Fruit fly (Drosophila melanogaster): ENCODE results near the gene CG10352.

CG10352 gene

dm6 chrX:11920959-11921358 lies 44.0 kb upstream of the CG10352 start (continued):
- TF ChIP-seq BtbVII (GFP tag; optimal IDR thresholded peaks at IDR 0.05) (peak; percentile 81), MBD-R2 (GFP tag; IDR thresholded peaks at IDR 0.05) (peak; percentile 28; the same call in 1 of the 2 replicates), CG13296 (GFP tag; optimal IDR thresholded peaks at IDR 0.05) (peak; percentile 88), CG13123 (GFP tag; optimal IDR thresholded peaks at IDR 0.05) (peak; percentile 70), CG7786 (GFP tag; optimal IDR thresholded peaks at IDR 0.05) (peak; percentile 61), pho (GFP tag; optimal IDR thresholded peaks at IDR 0.05) (peak; percentile 72), btn (GFP tag; optimal IDR thresholded peaks at IDR 0.05) (no peak), CG10543 (GFP tag; optimal IDR thresholded peaks at IDR 0.05) (peak; percentile 86), row (GFP tag; IDR thresholded peaks at IDR 0.05) (peak; percentile 92), ab (GFP tag; optimal IDR thresholded peaks at IDR 0.05) (no peak), Mad (GFP tag; optimal IDR thresholded peaks at IDR 0.05) (peak; percentile 53), CG14710 (tag; optimal IDR thresholded peaks at IDR 0.05) (peak; percentile 89), wor (GFP tag; IDR thresholded peaks at IDR 0.05) (peak; percentile 83), CG12155 (GFP tag; optimal IDR thresholded peaks at IDR 0.05) (peak; percentile 75), jigr1 (GFP tag; IDR thresholded peaks at IDR 0.05) (peak; percentile 77; the same call in 1 of the 3 replicates), corto (GFP tag; optimal IDR thresholded peaks at IDR 0.05) (peak; percentile 64), CG2120 (GFP tag; optimal IDR thresholded peaks at IDR 0.05) (peak; percentile 86), zfh1 (GFP tag; IDR thresholded peaks at IDR 0.05) (peak; percentile 87), CG7556 (GFP tag; optimal IDR thresholded peaks at IDR 0.05) (peak; percentile 90), HLH4C (GFP tag; IDR thresholded peaks at IDR 0.05; ENCODE audit: partially characterized antibody) (no peak), gsb (GFP tag; IDR thresholded peaks at IDR 0.05) (peak; percentile 72), zen2 (GFP tag; IDR thresholded peaks at IDR 0.05; ENCODE audit: partially characterized antibody) (no peak), CG11696 (GFP tag; IDR thresholded peaks at IDR 0.05) (peak; percentile 53), caup (GFP tag; optimal IDR thresholded peaks at IDR 0.05; ENCODE audit: severe bottlenecking) (peak; percentile 85), CG8388 (GFP tag; optimal IDR thresholded peaks at IDR 0.05) (peak; percentile 90), CG3163 (GFP tag; optimal IDR thresholded peaks at IDR 0.05) (peak; percentile 34), bigmax (GFP tag; optimal IDR thresholded peaks at IDR 0.05) (no peak), CG8944 (GFP tag; optimal IDR thresholded peaks at IDR 0.05) (peak; percentile 58), so (GFP tag; IDR thresholded peaks at IDR 0.05) (peak; percentile 86), CG15011 (GFP tag; optimal IDR thresholded peaks at IDR 0.05) (peak; percentile 81), NC2α (GFP tag; optimal IDR thresholded peaks at IDR 0.05) (peak; percentile 32), CG12659 (GFP tag; optimal IDR thresholded peaks at IDR 0.05) (peak; percentile 88), grn (GFP tag; optimal IDR thresholded peaks at IDR 0.05) (peak; percentile 29), Tbp (GFP tag; optimal IDR thresholded peaks at IDR 0.05) (no peak), CG1832 (GFP tag; optimal IDR thresholded peaks at IDR 0.05) (no peak), CG32767 (GFP tag; IDR thresholded peaks at IDR 0.05) (peak; percentile 87), CG31441 (GFP tag; IDR thresholded peaks at IDR 0.05) (peak; percentile 96), CG12299 (tag; optimal IDR thresholded peaks at IDR 0.05) (peak; percentile 87), pzg (GFP tag; optimal IDR thresholded peaks at IDR 0.05) (no peak), Dbx (GFP tag; IDR thresholded peaks at IDR 0.05) (peak; percentile 86), Ravus (GFP tag; IDR thresholded peaks at IDR 0.05) (peak; percentile 66), CG13894 (tag; optimal IDR thresholded peaks at IDR 0.05) (peak; percentile 84), luna (GFP tag; optimal IDR thresholded peaks at IDR 0.05) (peak; percentile 9), CG12104 (GFP tag; optimal IDR thresholded peaks at IDR 0.05) (peak; percentile 75), Fer1 (GFP tag; optimal IDR thresholded peaks at IDR 0.05) (peak; percentile 92), vfl (GFP tag; optimal IDR thresholded peaks at IDR 0.05) (peak; percentile 12), sens (GFP tag) (peak; percentile 98), sens-2 (GFP tag; IDR thresholded peaks at IDR 0.05) (peak; percentile 68; the same call in 1 of the 2 replicates), CG4730 (GFP tag; IDR thresholded peaks at IDR 0.05) (peak; percentile 84), B-H2 (GFP tag; optimal IDR thresholded peaks at IDR 0.05) (peak; percentile 63), PHDP (tag; optimal IDR thresholded peaks at IDR 0.05) (peak; percentile 94), CG6175 (GFP tag; IDR thresholded peaks at IDR 0.05) (peak; percentile 82; the same call in 2 of the 3 replicates)

All from whole organism, embryonic.